Fruit fly (Drosophila melanogaster) Kc167 (cell line): ENCODE results near the gene CG7884.

ENCODE experiments used
- Myc ChIP-seq: fragments of >200 bp; optimal IDR thresholded peaks from 2 replicates; lab custom pipeline; 2017; ENCODE audit warnings: missing external identifiers
- h ChIP-seq: fragments of >200 bp; optimal IDR thresholded peaks from 3 replicates; lab custom pipeline; 2018; ENCODE audit warnings: missing external identifiers

DNA sequence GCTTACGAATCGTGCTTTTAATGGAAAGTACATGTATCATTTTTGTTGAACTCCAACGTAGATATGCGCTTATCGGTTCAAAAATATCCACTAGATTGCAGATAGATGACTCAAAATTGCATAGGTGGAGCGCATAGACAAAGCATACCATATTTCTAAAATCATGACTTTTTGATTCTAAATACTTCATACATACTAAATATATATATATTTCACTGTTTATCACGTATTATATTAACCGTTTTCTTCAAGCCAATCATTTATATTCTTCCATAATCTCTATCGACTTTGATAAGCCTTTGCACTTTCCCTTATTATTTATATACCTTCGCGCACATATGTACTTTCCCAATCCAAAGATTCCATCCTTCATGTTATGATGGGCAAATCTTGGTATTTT is 8.4 kb upstream of the CG7884 start, which contains the start of gene CG14195:
- TF ChIP-seq Myc (no peak), h (lab: Kevin White, UChicago) (no peak)
